Worm (Caenorhabditis elegans) whole organism, mixed stage, embryonic: ENCODE data around the gene zif-1.

Experiments
- ces-1 ChIP-seq: fragments of 150-350 bp; optimal IDR thresholded peaks from 2 replicates; lab custom pipeline; 2014; ENCODE audit warnings: missing biosample characterization, missing genetic modification reagents, missing genetic modification characterization
- elt-1 ChIP-seq: sonication (generic microtip); optimal IDR thresholded peaks from 2 replicates; lab custom pipeline; 2017; ENCODE audit warnings: missing genetic modification characterization, mild to moderate bottlenecking, missing compliant biosample characterization, antibody characterized with exemption, moderate library complexity, borderline replicate concordance; ENCODE audit not compliant: insufficient read depth
- nhr-12 ChIP-seq: fragments of 150-350 bp; optimal IDR thresholded peaks from 2 replicates; lab custom pipeline; 2014; ENCODE audit warnings: missing biosample characterization, missing genetic modification characterization
- nhr-237 ChIP-seq: fragments of 150-350 bp; optimal IDR thresholded peaks from 2 replicates; lab custom pipeline; 2014; ENCODE audit warnings: missing biosample characterization, missing genetic modification characterization
- nhr-76 ChIP-seq: sonication (generic microtip); optimal IDR thresholded peaks from 2 replicates; lab custom pipeline; 2017; ENCODE audit warnings: missing biosample characterization, missing genetic modification characterization
- pha-4 ChIP-seq: fragments of 150-350 bp; optimal IDR thresholded peaks from 2 replicates; lab custom pipeline; 2018; ENCODE audit warnings: missing biosample characterization, missing genetic modification reagents, missing genetic modification characterization
- snpc-4 ChIP-seq: fragments of 150-350 bp; optimal IDR thresholded peaks from 2 replicates; lab custom pipeline; 2014; ENCODE audit warnings: missing biosample characterization, missing genetic modification characterization
- sptf-1 ChIP-seq: sonication (generic microtip); optimal IDR thresholded peaks from 2 replicates; lab custom pipeline; 2017; ENCODE audit warnings: mild to moderate bottlenecking, missing genetic modification characterization, moderate library complexity, missing compliant biosample characterization
- unc-120 ChIP-seq: sonication (generic microtip); optimal IDR thresholded peaks from 2 replicates; lab custom pipeline; 2017; ENCODE audit warnings: missing genetic modification characterization, missing compliant biosample characterization; ENCODE audit not compliant: poor library complexity, severe bottlenecking
- unc-39 ChIP-seq: fragments of 150-350 bp; optimal IDR thresholded peaks from 2 replicates; lab custom pipeline; 2014; ENCODE audit warnings: missing biosample characterization, missing genetic modification characterization
- unc-62 ChIP-seq: fragments of 150-350 bp; optimal IDR thresholded peaks from 2 replicates; lab custom pipeline; 2014; ENCODE audit warnings: missing biosample characterization, missing genetic modification reagents, missing genetic modification characterization

- TF ChIP-seq nhr-237 (tag; lab: Kevin White, UChicago) (no peak), snpc-4 (no peak), sptf-1 (tag; lab: Kevin White, UChicago) (no peak), ces-1 (GFP tag; lab: Kevin White, UChicago) (no peak), unc-39 (tag; lab: Kevin White, UChicago) (no peak), nhr-76 (tag; lab: Kevin White, UChicago) (no peak), pha-4 (no peak), elt-1 (no peak), nhr-12 (tag; lab: Kevin White, UChicago) (no peak), unc-62 (no peak), unc-120 (no peak)
Measured at ce11 chrIII:9050600-9050999, 48.0 kb downstream of the zif-1 start, which contains the start of gene ikke-1.
